Worm (Caenorhabditis elegans) whole organism, late embryonic: Measurements from ENCODE around the gene R09H10.1.

ENCODE experiments used
- C38D4.7 ChIP-seq: fragments of 200-800 bp; sonication (Bioruptor generic); optimal IDR thresholded peaks from 2 replicates; lab custom pipeline; 2018; ENCODE audit warnings: mild to moderate bottlenecking, missing genetic modification characterization, moderate library complexity, missing compliant biosample characterization
- K02D7.2 ChIP-seq: sonication (generic microtip); optimal IDR thresholded peaks from 2 replicates; lab custom pipeline; 2017; ENCODE audit warnings: mild to moderate bottlenecking, missing genetic modification characterization, missing compliant biosample characterization
- Y22D7AL.16 ChIP-seq: sonication (generic microtip); optimal IDR thresholded peaks from 2 replicates; lab custom pipeline; 2016; ENCODE audit warnings: missing genetic modification characterization, missing compliant biosample characterization
- ahr-1 ChIP-seq: sonication (generic microtip); optimal IDR thresholded peaks from 2 replicates; lab custom pipeline; 2016; ENCODE audit warnings: missing genetic modification characterization, missing compliant biosample characterization
- ama-1 ChIP-seq: fragments of 150-350 bp; optimal IDR thresholded peaks from 2 replicates; lab custom pipeline; 2014
- ceh-34 ChIP-seq: sonication (generic microtip); optimal IDR thresholded peaks from 2 replicates; lab custom pipeline; 2016; ENCODE audit warnings: mild to moderate bottlenecking, missing genetic modification characterization, missing compliant biosample characterization
- fkh-10 ChIP-seq: fragments of 150-350 bp; optimal IDR thresholded peaks from 2 replicates; lab custom pipeline; 2014; ENCODE audit warnings: missing biosample characterization, missing genetic modification reagents, missing genetic modification characterization
- nfya-1 ChIP-seq: sonication (generic microtip); optimal IDR thresholded peaks from 2 replicates; lab custom pipeline; 2017; ENCODE audit warnings: missing genetic modification characterization, mild to moderate bottlenecking, missing compliant biosample characterization, antibody characterized with exemption, moderate library complexity
- pha-2 ChIP-seq: sonication (generic microtip); optimal IDR thresholded peaks from 2 replicates; lab custom pipeline; 2017; ENCODE audit warnings: mild to moderate bottlenecking, missing genetic modification characterization, missing compliant biosample characterization
- unc-86 ChIP-seq: sonication (generic microtip); optimal IDR thresholded peaks from 2 replicates; lab custom pipeline; 2016; ENCODE audit warnings: missing genetic modification characterization, missing compliant biosample characterization

ce11 chrIV:10638977-10639376 is 38.9 kb downstream of the R09H10.1 start, which contains the start of gene F56C4.2:
- no peak for TF ChIP-seq ceh-34
- TF ChIP-seq ama-1 (lab: Kevin White, UChicago), result no peak
- TF ChIP-seq pha-2 (tag; lab: Kevin White, UChicago), result no peak
- TF ChIP-seq unc-86 (tag; lab: Kevin White, UChicago), result no peak
- TF ChIP-seq C38D4.7 (GFP tag; lab: Kevin White, UChicago), result no peak
- no peak for TF ChIP-seq K02D7.2 (tag; lab: Kevin White, UChicago)
- no peak for TF ChIP-seq nfya-1
- TF ChIP-seq Y22D7AL.16, result no peak
- TF ChIP-seq fkh-10 (GFP tag; lab: Kevin White, UChicago), result no peak
- no peak for TF ChIP-seq ahr-1 (tag; lab: Kevin White, UChicago)
